Fruit fly (Drosophila melanogaster) whole organism, embryonic: ENCODE results near the gene CG17145.

Experiments used
- CG10979 ChIP-seq: fragments of 200-800 bp; sonication (Bioruptor generic); optimal IDR thresholded peaks from 2 replicates; lab custom pipeline; 2018; ENCODE audit warnings: missing biosample characterization, mild to moderate bottlenecking, missing genetic modification characterization, moderate library complexity
- CG11247 ChIP-seq: fragments of 200-800 bp; sonication (Bioruptor generic); IDR thresholded peaks from 2 replicates; pipeline ENCODE4 v1.3.6; 2022; ENCODE audit warnings: missing biosample characterization, missing genetic modification characterization
- CG12071 ChIP-seq: fragments of 200-800 bp; sonication (Bioruptor generic); optimal IDR thresholded peaks from 3 replicates; lab custom pipeline; 2018; ENCODE audit warnings: missing biosample characterization, mild to moderate bottlenecking, missing genetic modification characterization
- CG12659 ChIP-seq: fragments of 200-800 bp; sonication (Bioruptor generic); optimal IDR thresholded peaks from 3 replicates; lab custom pipeline; 2017; ENCODE audit warnings: mild to moderate bottlenecking, missing biosample characterization, missing genetic modification reagents, missing genetic modification characterization
- CG13287 ChIP-seq: fragments of 200-800 bp; sonication (Bioruptor generic); IDR thresholded peaks from 2 replicates; pipeline ENCODE4 v1.3.6; 2022; ENCODE audit warnings: missing biosample characterization, missing genetic modification characterization; ENCODE audit not compliant: partially characterized antibody
- CG18011 ChIP-seq: fragments of 200-800 bp; sonication (Bioruptor generic); optimal IDR thresholded peaks from 2 replicates; lab custom pipeline; 2017; ENCODE audit warnings: missing biosample characterization, missing genetic modification characterization, mild to moderate bottlenecking, moderate library complexity, missing genotype
- CG31224 ChIP-seq: fragments of 200-800 bp; sonication (Bioruptor generic); IDR thresholded peaks from 2 replicates; pipeline ENCODE4 v1.3.6; 2022; ENCODE audit warnings: missing biosample characterization, missing genetic modification characterization
- CG31365 ChIP-seq: fragments of 200-800 bp; sonication (Bioruptor generic); optimal IDR thresholded peaks from 2 replicates; lab custom pipeline; 2018; ENCODE audit warnings: missing biosample characterization, mild to moderate bottlenecking, missing genetic modification characterization
- CG32532 ChIP-seq: fragments of 200-800 bp; sonication (Bioruptor generic); IDR thresholded peaks from 2 replicates; pipeline ENCODE4 v1.3.6; 2022; ENCODE audit warnings: missing biosample characterization, missing genetic modification characterization
- CG32767 ChIP-seq: fragments of 200-800 bp; sonication (Bioruptor generic); IDR thresholded peaks from 2 replicates; pipeline ENCODE4 v1.3.6; 2022; ENCODE audit warnings: missing biosample characterization, missing genetic modification characterization
- CG33213 ChIP-seq: fragments of 200-800 bp; sonication (Bioruptor generic); optimal IDR thresholded peaks from 3 replicates; lab custom pipeline; 2016; ENCODE audit warnings: missing biosample characterization, missing genetic modification characterization
- CG4617 ChIP-seq: fragments of 200-800 bp; sonication (Bioruptor generic); optimal IDR thresholded peaks from 3 replicates; lab custom pipeline; 2016; ENCODE audit warnings: missing biosample characterization, missing genetic modification characterization, borderline replicate concordance
- CG4820 ChIP-seq: fragments of 200-800 bp; sonication (Bioruptor generic); optimal IDR thresholded peaks from 3 replicates; lab custom pipeline; 2016; ENCODE audit warnings: missing biosample characterization, missing genetic modification characterization
- CG5953 ChIP-seq: fragments of 200-800 bp; sonication (Bioruptor generic); IDR thresholded peaks from 2 replicates; pipeline ENCODE4 v1.3.6; 2022; ENCODE audit warnings: missing biosample characterization, missing genetic modification characterization
- CG7271 ChIP-seq: fragments of 200-800 bp; sonication (Bioruptor generic); optimal IDR thresholded peaks from 2 replicates; lab custom pipeline; 2018; ENCODE audit warnings: missing biosample characterization, mild to moderate bottlenecking, missing genetic modification characterization, moderate library complexity
- CG9797 ChIP-seq: fragments of 200-800 bp; sonication (Bioruptor generic); optimal IDR thresholded peaks from 3 replicates; lab custom pipeline; 2018; ENCODE audit warnings: missing biosample characterization, mild to moderate bottlenecking, missing genetic modification characterization
- Dfd ChIP-seq, 2 experiments: fragments of >200 bp; optimal IDR thresholded peaks; 2 replicates each; lab custom pipeline; 2017; ENCODE audit warnings: missing biosample characterization in 2 of 2, missing genetic modification characterization in 2 of 2
- Dip2 ChIP-seq: fragments of 200-800 bp; sonication (Bioruptor generic); IDR thresholded peaks from 2 replicates; pipeline ENCODE4 v1.3.6; 2022; ENCODE audit warnings: missing biosample characterization, missing genetic modification characterization
- Doc2 ChIP-seq: fragments of 200-800 bp; sonication (Bioruptor generic); IDR thresholded peaks from 2 replicates; pipeline ENCODE4 v1.3.6; 2022; ENCODE audit warnings: missing biosample characterization, missing genetic modification characterization
- Dref ChIP-seq: fragments of 200-800 bp; sonication (Bioruptor generic); IDR thresholded peaks from 2 replicates; pipeline ENCODE4 v1.3.6; 2022; ENCODE audit warnings: missing biosample characterization, missing genetic modification characterization
- Hand ChIP-seq: fragments of 200-800 bp; sonication (Bioruptor generic); optimal IDR thresholded peaks from 2 replicates; lab custom pipeline; 2017; ENCODE audit warnings: mild to moderate bottlenecking, missing biosample characterization, missing genetic modification reagents, missing genetic modification characterization
- HmgD ChIP-seq: fragments of 200-800 bp; sonication (Bioruptor generic); optimal IDR thresholded peaks from 3 replicates; lab custom pipeline; 2016; ENCODE audit warnings: missing biosample characterization, missing genetic modification characterization
- MBD-R2 ChIP-seq: fragments of 200-800 bp; sonication (Bioruptor generic); IDR thresholded peaks from 2 replicates; pipeline ENCODE4 v1.3.6; 2022; ENCODE audit warnings: missing biosample characterization, missing genetic modification characterization
- MESR4 ChIP-seq: fragments of 200-800 bp; sonication (Bioruptor generic); optimal IDR thresholded peaks from 2 replicates; lab custom pipeline; 2018; ENCODE audit warnings: missing biosample characterization, mild to moderate bottlenecking, missing genetic modification characterization, moderate library complexity
- Med ChIP-seq: fragments of 200-800 bp; sonication (Bioruptor generic); peaks from one replicate; lab custom pipeline; 2016; ENCODE audit warnings: missing biosample characterization, missing genetic modification characterization, mild to moderate bottlenecking, inconsistent platforms, moderate library complexity
- Mes4 ChIP-seq: fragments of 200-800 bp; sonication (Bioruptor generic); optimal IDR thresholded peaks from 2 replicates; lab custom pipeline; 2016; ENCODE audit warnings: missing biosample characterization, missing genetic modification characterization
- Pdp1 ChIP-seq, 2 experiments: fragments of 200-800 bp; sonication (Bioruptor generic); optimal IDR thresholded peaks; 3 replicates each; lab custom pipeline; 2016; ENCODE audit warnings: missing biosample characterization in 2 of 2, missing genetic modification characterization in 2 of 2, mild to moderate bottlenecking in 1 of 2, moderate library complexity in 1 of 2
- Rfx ChIP-seq: fragments of 200-800 bp; sonication (Bioruptor generic); IDR thresholded peaks from 2 replicates; pipeline ENCODE4 v1.3.6; 2022; ENCODE audit warnings: missing biosample characterization, missing genetic modification characterization
- Rx ChIP-seq: fragments of 200-800 bp; sonication (Bioruptor generic); IDR thresholded peaks from 2 replicates; pipeline ENCODE4 v1.3.6; 2022; ENCODE audit warnings: missing biosample characterization, missing genetic modification characterization
- Scr ChIP-seq: fragments of 200-800 bp; sonication (Bioruptor generic); IDR thresholded peaks from 2 replicates; pipeline ENCODE4 v1.3.6; 2022; ENCODE audit warnings: missing biosample characterization, missing genetic modification characterization; ENCODE audit not compliant: partially characterized antibody
- btn ChIP-seq: fragments of 200-800 bp; sonication (Bioruptor generic); optimal IDR thresholded peaks from 2 replicates; lab custom pipeline; 2016; ENCODE audit warnings: missing biosample characterization, missing genetic modification characterization
- cg ChIP-seq: fragments of 200-800 bp; sonication (Bioruptor generic); optimal IDR thresholded peaks from 3 replicates; lab custom pipeline; 2019; ENCODE audit warnings: missing biosample characterization, mild to moderate bottlenecking, missing genetic modification characterization, moderate library complexity
- chinmo ChIP-seq: fragments of 200-800 bp; sonication (Bioruptor generic); IDR thresholded peaks from 4 replicates; pipeline ENCODE4 v1.3.6; 2022; ENCODE audit warnings: missing biosample characterization, missing genetic modification characterization; ENCODE audit not compliant: partially characterized antibody
- dpn ChIP-seq, 2 experiments: fragments of 200-800 bp; sonication (Bioruptor generic); optimal IDR thresholded peaks; 3 replicates each; lab custom pipeline; 2016; ENCODE audit warnings: missing biosample characterization in 2 of 2, missing genetic modification characterization in 2 of 2
- fd96Cb ChIP-seq: fragments of 200-800 bp; sonication (Bioruptor generic); optimal IDR thresholded peaks from 2 replicates; lab custom pipeline; 2018; ENCODE audit warnings: missing biosample characterization, mild to moderate bottlenecking, missing genetic modification characterization, moderate library complexity
- gcm2 ChIP-seq: fragments of 200-800 bp; sonication (Bioruptor generic); optimal IDR thresholded peaks from 2 replicates; lab custom pipeline; 2016; ENCODE audit warnings: missing biosample characterization, missing genetic modification characterization
- kah ChIP-seq: fragments of 200-800 bp; sonication (Bioruptor generic); optimal IDR thresholded peaks from 2 replicates; lab custom pipeline; 2018; ENCODE audit warnings: missing biosample characterization, mild to moderate bottlenecking, missing genetic modification characterization
- lov ChIP-seq, 2 experiments: fragments of 200-800 bp in 1 of 2; fragments of >200 bp in 1 of 2; sonication (Bioruptor generic) in 1 of 2; IDR thresholded peaks in 1 of 2; optimal IDR thresholded peaks in 1 of 2; 2 replicates in 1 of 2; 3 replicates in 1 of 2; pipeline versions ENCODE4 v1.3.6 to Lab custom; 2017 to 2022; ENCODE audit warnings: missing biosample characterization in 1 of 2, missing genetic modification characterization in 1 of 2
- mld ChIP-seq: fragments of 200-800 bp; sonication (Bioruptor generic); IDR thresholded peaks from 3 replicates; pipeline ENCODE4 v1.3.6; 2022; ENCODE audit warnings: missing biosample characterization, missing genetic modification characterization; ENCODE audit not compliant: partially characterized antibody
- nerfin-1 ChIP-seq: fragments of 200-800 bp; sonication (Bioruptor generic); optimal IDR thresholded peaks from 3 replicates; lab custom pipeline; 2019; ENCODE audit warnings: missing biosample characterization, mild to moderate bottlenecking, missing genetic modification characterization, moderate library complexity
- nmo ChIP-seq: fragments of 200-800 bp; sonication (Bioruptor generic); optimal IDR thresholded peaks from 2 replicates; lab custom pipeline; 2018; ENCODE audit warnings: missing biosample characterization, mild to moderate bottlenecking, missing genetic modification characterization, moderate library complexity
- phol ChIP-seq: fragments of 200-800 bp; sonication (Bioruptor generic); optimal IDR thresholded peaks from 3 replicates; lab custom pipeline; 2018; ENCODE audit warnings: missing biosample characterization, mild to moderate bottlenecking, missing genetic modification characterization, moderate library complexity
- psq ChIP-seq: fragments of 200-800 bp; sonication (Bioruptor generic); optimal IDR thresholded peaks from 2 replicates; lab custom pipeline; 2017; ENCODE audit warnings: missing biosample characterization, missing genetic modification characterization
- pzg ChIP-seq: fragments of 200-800 bp; sonication (Bioruptor generic); optimal IDR thresholded peaks from 3 replicates; lab custom pipeline; 2018; ENCODE audit warnings: missing biosample characterization, mild to moderate bottlenecking, missing genetic modification characterization, moderate library complexity
- rib ChIP-seq: fragments of 200-800 bp; sonication (Bioruptor generic); IDR thresholded peaks from 2 replicates; pipeline ENCODE4 v1.3.6; 2022; ENCODE audit warnings: missing biosample characterization, missing genetic modification characterization
- sens ChIP-seq: fragments of 200-800 bp; sonication (Bioruptor generic); peaks from one replicate; lab custom pipeline; 2016; ENCODE audit warnings: missing biosample characterization, missing genetic modification characterization
- unpg ChIP-seq: fragments of 200-800 bp; sonication (Bioruptor generic); optimal IDR thresholded peaks from 3 replicates; lab custom pipeline; 2018; ENCODE audit warnings: missing biosample characterization, mild to moderate bottlenecking, missing genetic modification characterization, moderate library complexity

Gene CG17145

DNA sequence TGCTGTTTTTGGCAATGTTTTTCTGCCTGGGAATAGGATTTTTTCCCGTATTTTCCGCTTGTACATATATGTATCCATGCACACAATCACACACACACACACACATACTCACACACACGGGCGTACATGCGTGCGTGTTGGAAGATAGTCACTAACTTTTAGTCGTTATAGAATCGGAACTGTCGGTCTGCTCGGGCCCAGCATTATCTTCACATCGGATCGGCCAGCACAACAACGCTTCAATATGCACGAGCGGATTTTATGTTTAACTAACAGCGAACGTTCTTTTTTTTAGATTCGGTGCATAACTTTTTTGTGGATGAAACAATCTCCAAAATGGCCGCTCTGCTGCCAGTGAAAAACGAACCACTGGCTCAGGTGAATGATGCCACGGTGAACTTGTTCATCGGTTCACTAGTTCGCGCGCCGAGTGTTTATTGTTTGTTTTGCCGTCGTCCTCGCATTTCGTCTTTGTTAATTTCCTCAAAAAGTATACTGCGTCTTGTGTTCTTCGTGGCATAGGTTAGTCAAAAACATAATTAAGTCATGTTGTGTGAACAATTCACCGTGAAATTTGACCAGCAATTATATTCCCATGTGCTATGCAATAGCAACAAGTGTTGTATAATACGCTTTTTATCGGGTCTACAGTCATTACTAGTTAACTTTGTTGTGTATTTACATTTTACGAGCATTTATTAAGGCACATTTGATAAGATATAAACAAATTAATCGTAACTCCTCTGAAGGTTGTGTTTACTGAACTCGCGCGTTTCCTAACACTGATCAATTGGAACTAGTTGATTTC, 19.8 kb downstream of the CG17145 start, which contains the start of the genes CG6951 and CG17233 (continued):
- TF ChIP-seq CG13287 (GFP tag; lab: Robert Waterston, UW): peak; percentile 31
- peak; percentile 97 for TF ChIP-seq MESR4
- TF ChIP-seq Scr (GFP tag; lab: Robert Waterston, UW): peak; percentile 18; the same call in 1 of the 2 replicates
- no peak for TF ChIP-seq Dip2 (GFP tag; lab: Robert Waterston, UW)
- TF ChIP-seq rib (GFP tag; lab: Robert Waterston, UW): no peak
- TF ChIP-seq CG7271 (tag; lab: Kevin White, UChicago): no peak
- TF ChIP-seq CG4617 (GFP tag; lab: Kevin White, UChicago): peak; percentile 37
- no peak for TF ChIP-seq CG18011
- no peak for TF ChIP-seq CG11247 (GFP tag; lab: Robert Waterston, UW)
- TF ChIP-seq Rfx (GFP tag; lab: Robert Waterston, UW): no peak
- no peak for TF ChIP-seq CG4820 (GFP tag; lab: Kevin White, UChicago)
- peak; percentile 96 for TF ChIP-seq phol (tag; lab: Kevin White, UChicago)
- no peak for TF ChIP-seq Mes4
- no peak for TF ChIP-seq lov (optimal IDR thresholded peaks at IDR 0.05; lab: Kevin White, UChicago)
- no peak for TF ChIP-seq lov (GFP tag; IDR thresholded peaks at IDR 0.05; lab: Robert Waterston, UW)
- TF ChIP-seq CG12071 (GFP tag; lab: Kevin White, UChicago): no peak
- TF ChIP-seq cg (GFP tag; lab: Kevin White, UChicago): peak; percentile 96
- TF ChIP-seq gcm2 (GFP tag; lab: Kevin White, UChicago): no peak
- TF ChIP-seq CG12659 (GFP tag; lab: Kevin White, UChicago): peak; percentile 43
- TF ChIP-seq Med: peak; percentile 36
- peak; percentile 21 for TF ChIP-seq sens (GFP tag; lab: Kevin White, UChicago)
- TF ChIP-seq MBD-R2: peak; percentile 13; the same call in 1 of the 2 replicates
- no peak for TF ChIP-seq CG31224
- no peak for TF ChIP-seq mld (GFP tag; lab: Robert Waterston, UW)
- 0 out of 4 replicates have a peak, but pooled peaks have one; percentile 46 for TF ChIP-seq chinmo (GFP tag; lab: Robert Waterston, UW)
- no peak for TF ChIP-seq nerfin-1 (tag; lab: Kevin White, UChicago)
- no peak for TF ChIP-seq fd96Cb (tag; lab: Kevin White, UChicago)
- TF ChIP-seq nmo (GFP tag; lab: Kevin White, UChicago): no peak
- no peak for TF ChIP-seq CG33213
- TF ChIP-seq CG32532 (GFP tag; lab: Robert Waterston, UW): no peak
- TF ChIP-seq CG9797 (GFP tag; lab: Kevin White, UChicago): no peak
- TF ChIP-seq kah: no peak
- TF ChIP-seq dpn (GFP tag; optimal IDR thresholded peaks at IDR 0.05; lab: Kevin White, UChicago): peak in 1 of 2 experiments; percentile 2
- no peak for TF ChIP-seq unpg (GFP tag; lab: Kevin White, UChicago)
- no peak for TF ChIP-seq CG5953 (GFP tag; lab: Robert Waterston, UW)
- TF ChIP-seq CG10979: no peak
- no peak for TF ChIP-seq Doc2 (GFP tag; lab: Robert Waterston, UW)
- no peak for TF ChIP-seq CG31365 (tag; lab: Kevin White, UChicago)
- TF ChIP-seq btn (GFP tag; lab: Kevin White, UChicago): no peak
- no peak for TF ChIP-seq Dfd (GFP tag; optimal IDR thresholded peaks at IDR 0.05; lab: Kevin White, UChicago)
- TF ChIP-seq CG32767: peak; percentile 70; the same call in 1 of the 2 replicates
- TF ChIP-seq Pdp1 (GFP tag; optimal IDR thresholded peaks at IDR 0.05; lab: Kevin White, UChicago): peak in 1 of 2 experiments; percentile 78
- peak; percentile 11 for TF ChIP-seq HmgD (GFP tag; lab: Kevin White, UChicago)
- TF ChIP-seq Hand (GFP tag; lab: Kevin White, UChicago): no peak
- TF ChIP-seq Dref (GFP tag; lab: Robert Waterston, UW): 0 out of 2 replicates have a peak, but pooled peaks have one; percentile 16
- TF ChIP-seq pzg: peak; percentile 32
- TF ChIP-seq psq (GFP tag; lab: Kevin White, UChicago): no peak
- no peak for TF ChIP-seq Rx (GFP tag; lab: Robert Waterston, UW)
- TF ChIP-seq, all 482 proteins: peak for 34
